Fruit fly (Drosophila melanogaster) S2 (cell line): ENCODE data around the gene Top3alpha.

Source experiments
- CG8478 ChIP-seq: fragments of >200 bp; optimal IDR thresholded peaks from 2 replicates; lab custom pipeline; 2018
- CTCF ChIP-seq, 2 experiments: fragments of >200 bp; optimal IDR thresholded peaks; 2 replicates each; lab custom pipeline; 2018

- TF ChIP-seq CG8478 (no peak), CTCF (optimal IDR thresholded peaks at IDR 0.05; lab: Kevin White, UChicago) (no peak)
These were observed 35.1 kb upstream of the Top3alpha start for dm6 chr2L:19462898-19463297.
